Worm (Caenorhabditis elegans): ENCODE measurements around the gene F25E5.16.

DNA sequence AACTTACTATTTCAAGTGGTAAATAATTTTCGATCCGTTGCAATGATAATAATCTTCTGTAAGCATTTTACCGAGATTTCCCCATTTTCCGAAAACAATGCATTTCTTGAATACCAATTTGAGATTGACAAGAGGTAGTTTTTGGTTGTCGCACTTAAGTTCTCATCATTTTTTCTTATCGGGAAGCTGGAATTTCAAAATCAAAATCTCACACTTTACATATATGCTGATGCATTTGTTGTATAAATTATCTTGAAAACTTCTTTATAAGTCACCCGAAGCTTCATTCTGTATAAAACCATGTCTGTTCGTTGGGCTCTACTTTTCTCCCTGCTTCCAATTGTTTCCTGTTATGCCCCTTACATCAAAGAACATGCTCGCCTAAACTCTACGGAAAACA is 13.3 kb downstream of the F25E5.16 start, which contains the start of gene try-11:
- TF ChIP-seq swsn-7 (tag; optimal IDR thresholded peaks at IDR 0.05) (no peak), nhr-84 (tag; optimal IDR thresholded peaks at IDR 0.05) (no peak), nhr-237 (tag; optimal IDR thresholded peaks at IDR 0.05) (no peak), fos-1 (tag; optimal IDR thresholded peaks at IDR 0.05) (no peak), lin-15B (tag; optimal IDR thresholded peaks at IDR 0.05) (no peak), nhr-12 (tag; optimal IDR thresholded peaks at IDR 0.05) (no peak), ama-1 (optimal IDR thresholded peaks at IDR 0.05) (no peak), sox-4 (tag; optimal IDR thresholded peaks at IDR 0.05) (no peak), efl-1 (optimal IDR thresholded peaks at IDR 0.05) (no peak), efl-1 (GFP tag; optimal IDR thresholded peaks at IDR 0.05 in 1 of 2) (peak in 1 of 2 experiments; percentile 24)
